Worm (Caenorhabditis elegans): Measurements from ENCODE around the gene str-69.

- TF ChIP-seq nhr-11 (tag; optimal IDR thresholded peaks at IDR 0.05) (no peak), sdc-2 (tag; optimal IDR thresholded peaks at IDR 0.05) (no peak), sox-4 (tag; optimal IDR thresholded peaks at IDR 0.05) (no peak), pha-4 (tag; optimal IDR thresholded peaks at IDR 0.05) (no peak), gmeb-2 (tag; optimal IDR thresholded peaks at IDR 0.05) (no peak), T23F11.4 (GFP tag; optimal IDR thresholded peaks at IDR 0.05) (no peak), npax-4 (tag; optimal IDR thresholded peaks at IDR 0.05) (no peak), lim-6 (tag; optimal IDR thresholded peaks at IDR 0.05) (no peak)
Observed at ce11 chrV:3151862-3152261, 46.2 kb upstream of the str-69 start, which contains the start of gene srab-6.

Data from whole organism, late embryonic.